Fruit fly (Drosophila melanogaster) whole organism, embryonic: ENCODE data around the gene CG14362.

Experiments
- Adf1 ChIP-seq: fragments of 200-800 bp; sonication (Bioruptor generic); IDR thresholded peaks from 2 replicates; pipeline ENCODE4 v1.3.6; 2022; ENCODE audit warnings: missing biosample characterization, missing genetic modification characterization
- Awh ChIP-seq: fragments of 200-800 bp; sonication (Bioruptor generic); IDR thresholded peaks from 2 replicates; pipeline ENCODE4, ENCODE4 v1.3.6; 2022; ENCODE audit warnings: missing biosample characterization, missing genetic modification characterization
- Bteb2 ChIP-seq: fragments of 200-800 bp; sonication (Bioruptor generic); optimal IDR thresholded peaks from 2 replicates; lab custom pipeline; 2016; ENCODE audit warnings: missing biosample characterization, missing genetic modification characterization
- CG10147 ChIP-seq: fragments of 200-800 bp; sonication (Bioruptor generic); optimal IDR thresholded peaks from 2 replicates; lab custom pipeline; 2019; ENCODE audit warnings: missing biosample characterization, mild to moderate bottlenecking, missing genetic modification characterization, moderate library complexity
- CG10462 ChIP-seq: fragments of 200-800 bp; sonication (Bioruptor generic); optimal IDR thresholded peaks from 2 replicates; lab custom pipeline; 2016; ENCODE audit warnings: missing biosample characterization, missing genetic modification characterization
- CG1647 ChIP-seq: fragments of 200-800 bp; sonication (Bioruptor generic); optimal IDR thresholded peaks from 3 replicates; lab custom pipeline; 2016; ENCODE audit warnings: missing biosample characterization, missing genetic modification characterization
- CG17328 ChIP-seq: fragments of 200-800 bp; sonication (Bioruptor generic); IDR thresholded peaks from 2 replicates; pipeline ENCODE4 v1.3.6; 2022; ENCODE audit warnings: missing biosample characterization, missing genetic modification characterization
- CG17612 ChIP-seq: fragments of 200-800 bp; sonication (Bioruptor generic); IDR thresholded peaks from 2 replicates; pipeline ENCODE4 v1.3.6; 2022; ENCODE audit warnings: missing biosample characterization, missing genetic modification characterization
- CG18262 ChIP-seq: fragments of 200-800 bp; optimal IDR thresholded peaks from 3 replicates; lab custom pipeline; 2019; ENCODE audit warnings: missing biosample characterization, mild to moderate bottlenecking, missing genetic modification characterization, moderate library complexity
- CG2712 ChIP-seq: fragments of 200-800 bp; optimal IDR thresholded peaks from 3 replicates; lab custom pipeline; 2019; ENCODE audit warnings: missing biosample characterization, mild to moderate bottlenecking, missing genetic modification characterization, moderate library complexity
- CG30020 ChIP-seq: fragments of 200-800 bp; optimal IDR thresholded peaks from 2 replicates; lab custom pipeline; 2019; ENCODE audit warnings: missing biosample characterization, mild to moderate bottlenecking, missing genetic modification characterization, moderate library complexity
- CG3163 ChIP-seq: fragments of 200-800 bp; sonication (Bioruptor generic); optimal IDR thresholded peaks from 3 replicates; lab custom pipeline; 2016; ENCODE audit warnings: missing biosample characterization, missing genetic modification characterization
- CG3838 ChIP-seq: fragments of 200-800 bp; sonication (Bioruptor generic); optimal IDR thresholded peaks from 3 replicates; lab custom pipeline; 2016; ENCODE audit warnings: missing biosample characterization, missing genetic modification characterization
- CG42726 ChIP-seq: fragments of 200-800 bp; sonication (Bioruptor generic); IDR thresholded peaks from 2 replicates; pipeline ENCODE4 v1.3.6; 2022; ENCODE audit warnings: missing biosample characterization, missing genetic modification characterization; ENCODE audit not compliant: partially characterized antibody
- CG8359 ChIP-seq: fragments of 200-800 bp; sonication (Bioruptor generic); optimal IDR thresholded peaks from 2 replicates; lab custom pipeline; 2017; ENCODE audit warnings: missing biosample characterization, mild to moderate bottlenecking, missing genetic modification characterization, borderline replicate concordance
- Camta ChIP-seq: fragments of 200-800 bp; sonication (Bioruptor generic); optimal IDR thresholded peaks from 2 replicates; lab custom pipeline; 2016; ENCODE audit warnings: missing biosample characterization, missing genetic modification characterization
- D ChIP-seq, 2 experiments: fragments of 200-800 bp in 1 of 2; fragments of >200 bp in 1 of 2; sonication (Bioruptor generic) in 1 of 2; optimal IDR thresholded peaks; 2 replicates in 1 of 2; 3 replicates in 1 of 2; lab custom pipeline; 2017; ENCODE audit warnings: mild to moderate bottlenecking in 1 of 2, missing biosample characterization in 1 of 2, missing genetic modification characterization in 1 of 2, missing genetic modification reagents in 1 of 2
- Dad ChIP-seq: fragments of 200-800 bp; sonication (Bioruptor generic); optimal IDR thresholded peaks from 3 replicates; lab custom pipeline; 2016; ENCODE audit warnings: missing biosample characterization, missing genetic modification characterization
- Dip2 ChIP-seq: fragments of 200-800 bp; sonication (Bioruptor generic); IDR thresholded peaks from 2 replicates; pipeline ENCODE4 v1.3.6; 2022; ENCODE audit warnings: missing biosample characterization, missing genetic modification characterization
- Doc2 ChIP-seq: fragments of 200-800 bp; sonication (Bioruptor generic); IDR thresholded peaks from 2 replicates; pipeline ENCODE4 v1.3.6; 2022; ENCODE audit warnings: missing biosample characterization, missing genetic modification characterization
- Dp ChIP-seq: fragments of 200-800 bp; sonication (Bioruptor generic); optimal IDR thresholded peaks from 2 replicates; lab custom pipeline; 2018; ENCODE audit warnings: missing biosample characterization, mild to moderate bottlenecking, missing genetic modification characterization, moderate library complexity
- GATAe ChIP-seq: fragments of 200-800 bp; sonication (Bioruptor generic); conservative IDR thresholded peaks from 2 replicates; pipeline ENCODE4 v1.3.6; 2022; ENCODE audit warnings: missing biosample characterization, missing genetic modification characterization
- Mad ChIP-seq: fragments of 200-800 bp; sonication (Bioruptor generic); optimal IDR thresholded peaks from 2 replicates; lab custom pipeline; 2016; ENCODE audit warnings: missing biosample characterization, missing genetic modification characterization
- Max ChIP-seq: fragments of 200-800 bp; sonication (Bioruptor generic); optimal IDR thresholded peaks from 2 replicates; lab custom pipeline; 2016; ENCODE audit warnings: missing biosample characterization, mild to moderate bottlenecking, missing genetic modification characterization
- Nf-YC ChIP-seq: fragments of 200-800 bp; optimal IDR thresholded peaks from 3 replicates; lab custom pipeline; 2019; ENCODE audit warnings: missing biosample characterization, mild to moderate bottlenecking, missing genetic modification characterization, moderate library complexity
- Opbp ChIP-seq: fragments of 200-800 bp; sonication (Bioruptor generic); IDR thresholded peaks from 3 replicates; pipeline ENCODE4 v1.3.6; 2022; ENCODE audit warnings: missing biosample characterization, missing genetic modification characterization; ENCODE audit not compliant: partially characterized antibody
- Optix ChIP-seq: fragments of 200-800 bp; sonication (Bioruptor generic); IDR thresholded peaks from 3 replicates; pipeline ENCODE4 v1.3.6; 2022; ENCODE audit warnings: missing biosample characterization, missing genetic modification characterization
- Rfx ChIP-seq: fragments of 200-800 bp; sonication (Bioruptor generic); IDR thresholded peaks from 2 replicates; pipeline ENCODE4 v1.3.6; 2022; ENCODE audit warnings: missing biosample characterization, missing genetic modification characterization
- Sry-β ChIP-seq: fragments of 200-800 bp; sonication (Bioruptor generic); optimal IDR thresholded peaks from 2 replicates; lab custom pipeline; 2018; ENCODE audit warnings: missing biosample characterization, mild to moderate bottlenecking, missing genetic modification characterization, moderate library complexity
- Ssrp ChIP-seq: fragments of 200-800 bp; sonication (Bioruptor generic); optimal IDR thresholded peaks from 2 replicates; lab custom pipeline; 2018; ENCODE audit warnings: missing biosample characterization, mild to moderate bottlenecking, missing genetic modification characterization, moderate library complexity
- Stat92E ChIP-seq, 3 experiments: fragments of >200 bp in 2 of 3; fragments of 200-800 bp in 1 of 3; sonication (Bioruptor generic) in 1 of 3; optimal IDR thresholded peaks; 2 replicates each; lab custom pipeline; 2017 to 2019; ENCODE audit warnings: missing biosample characterization in 3 of 3, missing genetic modification characterization in 3 of 3, mild to moderate bottlenecking in 1 of 3, moderate library complexity in 1 of 3
- ap ChIP-seq: fragments of 200-800 bp; sonication (Bioruptor generic); IDR thresholded peaks from 2 replicates; pipeline ENCODE4 v1.3.6; 2022; ENCODE audit warnings: missing biosample characterization, missing genetic modification characterization
- ara ChIP-seq: fragments of 200-800 bp; sonication (Bioruptor generic); IDR thresholded peaks from 2 replicates; pipeline ENCODE4 v1.3.6; 2022; ENCODE audit warnings: missing biosample characterization, missing genetic modification characterization
- cg ChIP-seq: fragments of 200-800 bp; sonication (Bioruptor generic); optimal IDR thresholded peaks from 3 replicates; lab custom pipeline; 2019; ENCODE audit warnings: missing biosample characterization, mild to moderate bottlenecking, missing genetic modification characterization, moderate library complexity
- disco-r ChIP-seq: fragments of 200-800 bp; sonication (Bioruptor generic); optimal IDR thresholded peaks from 2 replicates; lab custom pipeline; 2016; ENCODE audit warnings: missing biosample characterization, missing genetic modification characterization
- dmrt11E ChIP-seq: fragments of 200-800 bp; sonication (Bioruptor generic); optimal IDR thresholded peaks from 3 replicates; lab custom pipeline; 2018; ENCODE audit warnings: missing biosample characterization, mild to moderate bottlenecking, missing genetic modification characterization, moderate library complexity
- dpn ChIP-seq, 2 experiments: fragments of 200-800 bp; sonication (Bioruptor generic); optimal IDR thresholded peaks; 3 replicates each; lab custom pipeline; 2016; ENCODE audit warnings: missing biosample characterization in 2 of 2, missing genetic modification characterization in 2 of 2
- exex ChIP-seq: fragments of 200-800 bp; sonication (Bioruptor generic); optimal IDR thresholded peaks from 4 replicates; lab custom pipeline; 2018; ENCODE audit warnings: missing biosample characterization, mild to moderate bottlenecking, missing genetic modification characterization, moderate library complexity
- hkb ChIP-seq, 2 experiments: fragments of 200-800 bp in 1 of 2; fragments of >200 bp in 1 of 2; sonication (Bioruptor generic) in 1 of 2; IDR thresholded peaks in 1 of 2; optimal IDR thresholded peaks in 1 of 2; 2 replicates each; pipeline versions ENCODE4 v1.3.6 to Lab custom; 2017 to 2022; ENCODE audit warnings: missing biosample characterization in 1 of 2, missing genetic modification characterization in 1 of 2
- kni ChIP-seq: fragments of 200-800 bp; sonication (Bioruptor generic); optimal IDR thresholded peaks from 3 replicates; lab custom pipeline; 2017; ENCODE audit warnings: mild to moderate bottlenecking, missing biosample characterization, missing genetic modification reagents, missing genetic modification characterization
- lola ChIP-seq, 3 experiments: fragments of >200 bp in 2 of 3; fragments of 200-800 bp in 1 of 3; sonication (Bioruptor generic) in 1 of 3; optimal IDR thresholded peaks; 2 replicates each; lab custom pipeline; 2017 to 2019; ENCODE audit warnings: missing biosample characterization in 3 of 3, missing genetic modification characterization in 3 of 3, mild to moderate bottlenecking in 1 of 3, moderate library complexity in 1 of 3
- luna ChIP-seq: fragments of 200-800 bp; sonication (Bioruptor generic); optimal IDR thresholded peaks from 2 replicates; lab custom pipeline; 2016; ENCODE audit warnings: missing biosample characterization, missing genetic modification characterization
- nmo ChIP-seq: fragments of 200-800 bp; sonication (Bioruptor generic); optimal IDR thresholded peaks from 2 replicates; lab custom pipeline; 2018; ENCODE audit warnings: missing biosample characterization, mild to moderate bottlenecking, missing genetic modification characterization, moderate library complexity
- nom ChIP-seq: fragments of 200-800 bp; sonication (Bioruptor generic); optimal IDR thresholded peaks from 2 replicates; lab custom pipeline; 2017; ENCODE audit warnings: missing biosample characterization, missing genetic modification characterization, mild to moderate bottlenecking, moderate library complexity, missing genetic modification reagents
- pros ChIP-seq: fragments of 200-800 bp; sonication (Bioruptor generic); optimal IDR thresholded peaks from 3 replicates; lab custom pipeline; 2019; ENCODE audit warnings: missing biosample characterization, mild to moderate bottlenecking, missing genetic modification characterization, moderate library complexity
- rib ChIP-seq: fragments of 200-800 bp; sonication (Bioruptor generic); IDR thresholded peaks from 2 replicates; pipeline ENCODE4 v1.3.6; 2022; ENCODE audit warnings: missing biosample characterization, missing genetic modification characterization
- sens ChIP-seq: fragments of 200-800 bp; sonication (Bioruptor generic); peaks from one replicate; lab custom pipeline; 2016; ENCODE audit warnings: missing biosample characterization, missing genetic modification characterization
- sens-2 ChIP-seq: fragments of 200-800 bp; sonication (Bioruptor generic); IDR thresholded peaks from 2 replicates; pipeline ENCODE4 v1.3.6; 2022; ENCODE audit warnings: missing biosample characterization, missing genetic modification characterization
- slou ChIP-seq: fragments of 200-800 bp; sonication (Bioruptor generic); optimal IDR thresholded peaks from 3 replicates; lab custom pipeline; 2016; ENCODE audit warnings: missing biosample characterization, missing genetic modification characterization
- yki ChIP-seq: fragments of >200 bp; optimal IDR thresholded peaks from 3 replicates; lab custom pipeline; 2018

Gene CG14362

dm6 chr3R:13901543-13901945, 46.3 kb upstream of the CG14362 start, which contains the start of gene ems (continued):
- TF ChIP-seq Opbp (peak; percentile 68), hkb (optimal IDR thresholded peaks at IDR 0.05; lab: Kevin White, UChicago) (no peak), hkb (GFP tag; IDR thresholded peaks at IDR 0.05; lab: Robert Waterston, UW) (peak; percentile 30; the same call in 1 of the 2 replicates), CG17328 (GFP tag; lab: Robert Waterston, UW) (peak; percentile 28; the same call in 1 of the 2 replicates), CG10462 (GFP tag; lab: Kevin White, UChicago) (no peak), sens (no peak), dpn (GFP tag; optimal IDR thresholded peaks at IDR 0.05; lab: Kevin White, UChicago) (no peak), cg (GFP tag; lab: Kevin White, UChicago) (peak; percentile 51), CG2712 (tag; lab: Kevin White, UChicago) (peak; percentile 3), slou (GFP tag; lab: Kevin White, UChicago) (no peak), exex (tag; lab: Kevin White, UChicago) (no peak), Awh (GFP tag; lab: Robert Waterston, UW) (0 out of 2 replicates have a peak, but pooled peaks have one; percentile 39), Nf-YC (peak; percentile 99), CG10147 (no peak), rib (GFP tag; lab: Robert Waterston, UW) (peak; percentile 61; the same call in 1 of the 2 replicates), Dip2 (GFP tag; lab: Robert Waterston, UW) (no peak), lola (GFP tag; optimal IDR thresholded peaks at IDR 0.05; lab: Kevin White, UChicago) (no peak), disco-r (GFP tag; lab: Kevin White, UChicago) (no peak), Camta (no peak), Mad (GFP tag; lab: Kevin White, UChicago) (no peak), Rfx (GFP tag; lab: Robert Waterston, UW) (peak; percentile 40; the same call in 1 of the 2 replicates), pros (GFP tag; lab: Kevin White, UChicago) (peak; percentile 27), yki (lab: Kevin White, UChicago) (no peak), CG30020 (tag; lab: Kevin White, UChicago) (no peak), Dp (GFP tag; lab: Kevin White, UChicago) (no peak), Optix (no peak), CG1647 (no peak), kni (GFP tag; lab: Kevin White, UChicago) (peak; percentile 47), CG8359 (no peak), sens-2 (GFP tag; lab: Robert Waterston, UW) (no peak), D (optimal IDR thresholded peaks at IDR 0.05; lab: Kevin White, UChicago) (peak; percentile 56), D (GFP tag; optimal IDR thresholded peaks at IDR 0.05; lab: Kevin White, UChicago) (no peak), Adf1 (GFP tag; lab: Robert Waterston, UW) (peak; percentile 60; the same call in 1 of the 2 replicates), Bteb2 (GFP tag; lab: Kevin White, UChicago) (no peak), Sry-β (GFP tag; lab: Kevin White, UChicago) (no peak), nmo (GFP tag; lab: Kevin White, UChicago) (peak; percentile 40), ap (no peak), GATAe (GFP tag; lab: Robert Waterston, UW) (peak; percentile 75), CG17612 (no peak), CG3838 (no peak), Dad (GFP tag; lab: Kevin White, UChicago) (no peak), Doc2 (GFP tag; lab: Robert Waterston, UW) (no peak), Stat92E (GFP tag; optimal IDR thresholded peaks at IDR 0.05; lab: Kevin White, UChicago) (peak in 1 of 3 experiments; percentile 62), CG3163 (GFP tag; lab: Kevin White, UChicago) (peak; percentile 36), CG18262 (no peak), luna (GFP tag; lab: Kevin White, UChicago) (no peak), nom (GFP tag; lab: Kevin White, UChicago) (peak; percentile 57), Ssrp (no peak), Max (no peak), dmrt11E (no peak), ara (GFP tag; lab: Robert Waterston, UW) (0 out of 2 replicates have a peak, but pooled peaks have one; percentile 13), CG42726 (GFP tag; lab: Robert Waterston, UW) (peak; percentile 34; the same call in 1 of the 2 replicates)
